Fruit fly (Drosophila melanogaster) ovary, adult (tissue): Measurements from ENCODE around the gene edin.

Source experiments
- CG17801 ChIP-seq: fragments of 200-800 bp; optimal IDR thresholded peaks from 2 replicates; lab custom pipeline; 2019; ENCODE audit warnings: missing biosample characterization, mild to moderate bottlenecking, missing genetic modification characterization, moderate library complexity; ENCODE audit not compliant: partially characterized antibody

edin gene

DNA sequence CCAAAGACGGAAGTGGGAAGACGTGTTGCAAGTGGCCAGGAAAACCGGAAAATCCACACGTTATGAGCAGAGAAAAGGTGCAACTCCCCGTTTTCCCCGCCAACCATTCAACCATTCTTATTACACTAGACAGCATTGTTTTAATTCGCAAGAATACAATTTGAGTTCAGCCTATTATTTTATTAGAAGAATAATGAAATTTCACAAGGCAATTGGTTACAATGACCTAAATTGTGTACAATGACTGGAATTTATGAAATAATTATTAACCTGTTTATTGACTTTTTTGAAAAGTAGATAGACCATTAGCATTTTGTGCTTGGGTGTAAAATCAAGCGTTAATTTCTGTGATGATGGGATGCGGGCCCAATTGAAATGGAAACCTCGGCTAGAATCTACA is 9.9 kb downstream of the edin start:
- no peak for TF ChIP-seq CG17801

DNA sequence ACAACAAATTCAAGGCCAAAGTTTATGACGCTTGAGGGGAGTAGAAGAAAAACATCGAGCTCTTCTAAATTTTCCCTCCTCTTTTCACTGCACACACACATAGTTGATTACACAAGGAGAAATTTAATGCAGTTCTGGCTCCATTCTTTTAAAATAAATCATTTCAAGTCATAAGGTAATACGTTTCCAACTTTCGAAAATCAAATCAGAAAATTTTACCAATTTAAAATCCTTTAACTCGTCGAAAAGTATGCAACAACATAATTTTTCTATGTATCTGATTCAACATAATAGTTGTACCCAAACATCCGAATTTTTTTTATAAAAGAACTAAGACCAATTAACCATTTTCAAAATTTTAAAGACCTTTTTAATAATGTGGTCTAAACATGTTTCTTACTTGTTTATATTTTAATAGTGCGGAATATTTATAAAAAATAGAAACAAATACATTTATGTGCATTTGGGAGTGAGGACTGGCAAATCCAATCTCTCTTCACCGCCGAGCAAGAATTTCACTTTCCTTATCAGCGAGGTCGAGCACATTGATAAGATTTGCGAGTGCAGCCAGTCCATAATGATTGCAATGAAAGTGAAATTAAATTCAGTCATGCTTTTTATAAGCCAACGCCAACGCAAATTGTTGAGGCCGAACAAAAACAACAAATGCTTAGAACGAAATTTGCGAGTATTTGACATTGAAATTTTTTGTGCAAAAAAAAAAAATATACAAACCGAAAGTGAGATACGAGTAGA is 11.5 kb downstream of the edin start:
- no peak for TF ChIP-seq CG17801

DNA sequence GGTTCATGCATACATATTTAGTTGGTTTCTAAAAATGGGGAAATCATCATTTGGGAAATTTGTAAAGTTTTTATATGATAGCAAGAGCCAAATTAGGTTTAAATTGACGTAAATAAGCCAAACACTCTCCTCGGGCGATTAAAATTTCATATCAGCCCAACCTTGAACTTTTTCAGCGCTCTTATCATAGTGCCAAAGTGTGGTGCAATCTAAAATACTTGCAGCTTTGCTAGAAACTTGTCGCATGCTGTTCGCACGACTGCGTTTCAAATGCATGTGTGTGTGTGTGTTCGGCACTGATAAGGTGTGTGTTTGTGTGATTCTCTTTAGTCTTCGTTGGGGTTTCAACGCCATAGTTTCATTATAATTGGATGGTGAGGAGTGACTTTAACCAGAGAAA is 12.2 kb downstream of the edin start:
- no peak for TF ChIP-seq CG17801

DNA sequence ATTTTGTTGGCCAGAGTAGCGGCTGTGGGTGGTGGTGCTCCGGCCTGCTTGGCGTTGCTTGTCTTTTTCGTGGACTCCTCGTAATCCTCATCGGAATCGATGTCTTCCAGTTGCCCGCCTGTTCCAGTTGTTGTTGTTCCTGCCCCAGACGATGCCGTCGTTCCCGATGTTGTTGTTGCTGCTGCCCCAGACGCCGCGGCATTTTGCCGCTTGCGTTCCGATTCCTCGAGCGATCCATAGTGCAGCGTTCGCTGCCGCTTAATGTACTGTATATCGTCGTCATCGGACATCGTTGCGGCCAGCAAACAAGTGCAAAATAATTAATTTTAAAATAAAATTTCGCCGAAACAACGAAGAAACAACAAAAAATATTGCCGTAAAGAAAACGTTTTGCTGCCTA is 18.8 kb downstream of the edin start:
- no peak for TF ChIP-seq CG17801

DNA sequence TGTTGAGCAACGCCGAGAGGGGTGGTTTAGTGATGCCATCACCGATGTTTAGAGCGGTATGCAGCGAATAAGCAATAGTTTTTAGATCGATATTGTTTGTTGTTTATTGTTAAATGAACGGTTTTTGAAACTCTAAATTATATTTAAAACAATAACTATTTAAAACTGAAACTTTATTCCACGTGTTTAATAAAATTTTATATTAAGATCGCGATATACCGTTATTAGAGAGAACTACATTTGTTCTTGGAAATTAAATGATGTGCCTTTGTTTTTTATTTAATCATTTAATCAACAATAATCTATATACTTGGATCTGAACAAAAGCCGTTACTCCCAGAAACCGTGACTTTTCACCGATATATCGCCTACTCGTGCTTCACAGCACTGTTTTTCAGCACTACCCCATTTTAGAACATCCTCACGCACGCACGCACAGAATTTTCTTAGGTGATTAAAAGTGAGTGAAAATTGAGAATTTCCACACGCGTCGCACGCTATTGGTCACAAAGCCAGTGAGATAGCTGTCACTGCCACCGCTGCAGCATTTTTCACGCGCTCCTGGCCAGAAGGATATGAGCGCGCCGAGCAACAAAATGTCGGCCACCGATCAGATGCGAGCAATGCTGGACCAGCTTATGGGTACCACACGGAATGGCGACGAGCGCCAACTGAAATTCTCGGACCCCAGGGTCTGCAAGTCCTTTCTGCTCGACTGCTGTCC is 19.4 kb downstream of the edin start, which contains the start of the genes U4-U6-60K and CG7564:
U4-U6-60K (minus strand) TSS at position 20 of the 724 bp plus-strand sequence.
CG7564 (plus strand) TSS at position 406 of the 724 bp plus-strand sequence.
- peak; percentile 2 for TF ChIP-seq CG17801

DNA sequence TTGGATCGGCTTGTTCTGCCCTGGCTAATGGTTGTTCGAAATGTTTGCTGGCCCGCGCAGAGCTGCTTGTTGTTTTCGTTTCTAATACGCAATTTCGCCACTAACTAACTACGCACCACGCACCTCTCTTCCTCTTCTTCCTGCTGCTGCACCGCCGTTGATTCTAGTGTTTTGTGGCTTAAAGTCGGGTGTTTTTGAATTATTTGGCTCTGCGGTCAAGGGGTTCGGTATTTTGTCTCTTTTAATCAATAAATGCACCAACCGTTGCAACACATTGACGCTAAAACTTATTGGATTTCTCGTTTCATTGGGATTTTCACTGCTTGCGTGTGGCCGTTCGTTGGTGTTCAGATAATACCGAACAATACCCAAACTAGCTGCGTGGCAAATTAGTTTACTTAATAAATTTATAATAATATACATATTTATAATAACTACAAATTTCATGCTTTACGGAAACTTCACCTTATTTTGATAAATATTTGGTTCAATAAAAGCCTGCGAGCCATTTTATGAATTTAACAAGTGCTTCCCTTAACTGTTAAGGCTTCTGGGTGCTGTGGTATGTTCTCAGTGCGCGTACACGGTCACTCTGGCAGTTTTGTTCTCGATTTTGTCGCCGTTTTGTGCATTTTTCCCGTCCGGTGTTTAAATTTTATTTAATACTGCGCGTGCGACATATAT is 35.0 kb downstream of the edin start, which contains the start of the genes Edc3 and Nedd4:
Edc3 (minus strand) TSS at position 351 of the 684 bp plus-strand sequence.
Nedd4 (plus strand) TSS at position 571 of the 684 bp plus-strand sequence.
- TF ChIP-seq CG17801 = no peak

DNA sequence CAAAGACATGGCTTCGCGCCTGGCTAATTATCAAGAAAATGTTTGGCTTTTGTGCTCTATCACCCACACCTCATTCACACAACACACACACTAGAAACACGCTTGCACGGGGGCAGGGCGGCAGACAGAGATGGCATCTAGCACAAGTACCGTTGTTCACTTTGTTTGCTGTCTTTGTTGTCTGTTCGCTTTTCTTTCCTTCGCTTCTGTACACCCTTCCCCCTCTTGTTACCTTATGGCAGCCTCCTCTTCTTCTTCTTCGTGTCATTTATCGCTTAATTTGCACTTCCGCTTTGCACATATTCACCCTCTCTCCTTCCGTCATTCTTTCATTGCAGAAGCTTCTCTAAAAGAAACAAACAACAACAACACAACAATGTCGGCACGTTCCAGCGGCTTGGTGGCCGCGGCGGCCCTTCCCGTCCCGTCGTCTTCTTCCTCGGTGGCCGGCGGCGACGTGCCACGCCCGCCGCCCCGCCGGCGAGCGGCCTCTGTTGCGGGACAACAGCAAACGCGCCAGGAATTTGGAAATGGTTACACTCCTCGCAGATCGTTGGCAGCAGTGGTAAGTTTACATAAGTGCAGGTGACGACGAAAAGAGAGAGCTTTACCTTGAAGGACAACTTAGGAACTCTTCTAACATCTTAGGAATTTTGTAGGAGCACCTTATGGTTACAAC is 35.9 kb downstream of the edin start:
- peak; percentile 25 for TF ChIP-seq CG17801

DNA sequence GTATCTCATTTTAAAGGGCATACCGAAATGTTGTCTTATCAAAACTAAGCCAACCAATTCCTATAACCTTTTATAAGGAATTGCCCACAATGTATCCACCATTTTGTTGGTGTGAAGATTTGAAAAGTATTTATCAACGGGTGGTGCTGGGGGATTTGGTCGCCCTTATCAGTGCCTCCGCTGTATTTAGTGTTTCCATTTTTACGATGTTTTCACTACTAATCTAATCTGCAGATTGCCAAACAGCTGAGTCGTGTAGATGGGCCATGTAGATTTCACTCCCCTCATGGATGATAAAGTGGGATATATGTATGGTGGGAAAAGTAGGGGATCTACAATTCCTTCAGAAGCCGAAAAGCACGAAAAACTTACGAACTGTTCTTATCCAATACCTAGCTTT is 36.7 kb downstream of the edin start:
- TF ChIP-seq CG17801 = peak; percentile 8

DNA sequence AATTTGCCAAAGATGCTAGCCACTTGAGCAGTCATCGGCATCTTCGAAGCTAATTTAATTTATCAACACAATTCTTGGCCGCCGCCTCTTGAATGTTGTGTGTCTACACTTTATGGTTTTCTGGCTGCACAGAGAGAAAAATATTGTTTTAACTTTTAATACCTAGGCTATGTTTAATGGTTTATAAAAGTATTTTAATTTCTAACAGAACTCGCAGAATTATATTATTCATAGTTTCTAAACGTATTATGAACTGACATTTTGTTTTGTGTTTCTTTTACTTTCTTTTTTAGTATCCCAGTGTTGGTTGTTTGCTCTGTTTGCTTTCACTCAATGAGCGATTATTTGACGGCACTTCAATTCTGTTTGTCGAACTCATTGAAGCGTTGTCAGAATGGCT is 37.5 kb downstream of the edin start:
- no peak for TF ChIP-seq CG17801

DNA sequence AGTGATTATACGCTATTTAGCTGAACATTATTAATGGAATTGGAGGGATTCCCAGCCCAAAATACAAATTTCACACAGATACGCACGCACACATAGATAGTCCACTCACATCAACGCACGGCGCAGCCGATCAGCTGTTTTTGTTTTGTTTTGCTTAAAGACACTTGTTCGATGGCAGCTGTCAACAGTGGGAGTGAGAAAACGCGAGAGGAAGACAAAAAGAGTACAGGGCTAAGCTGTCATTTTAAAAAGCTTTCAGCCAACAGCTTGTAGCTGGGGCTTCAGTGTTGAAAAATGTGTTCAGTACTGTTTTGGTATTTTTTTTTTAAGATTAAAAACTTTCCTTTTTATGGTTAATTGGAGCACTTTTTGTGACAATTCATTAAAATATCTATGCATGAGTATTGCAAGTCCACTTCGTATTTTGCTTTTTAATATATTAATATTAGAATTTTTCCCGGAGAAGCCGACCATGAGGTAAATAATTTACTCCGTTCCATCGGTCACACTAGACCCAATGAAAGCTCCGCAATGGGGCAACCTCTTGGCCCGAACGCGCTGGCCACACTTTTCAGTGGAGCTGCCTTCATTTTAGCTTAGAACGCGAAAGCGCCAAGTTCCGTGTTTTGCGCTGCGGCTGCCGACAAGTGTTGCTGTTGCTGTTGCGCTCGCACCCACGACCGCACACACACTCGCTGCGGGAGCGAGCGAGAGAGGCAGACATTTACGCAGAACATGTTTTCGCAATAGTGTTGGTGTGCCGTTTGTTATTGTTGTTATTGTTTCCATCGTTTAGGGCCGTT is 38.4 kb downstream of the edin start:
- peak; percentile 72 for TF ChIP-seq CG17801

DNA sequence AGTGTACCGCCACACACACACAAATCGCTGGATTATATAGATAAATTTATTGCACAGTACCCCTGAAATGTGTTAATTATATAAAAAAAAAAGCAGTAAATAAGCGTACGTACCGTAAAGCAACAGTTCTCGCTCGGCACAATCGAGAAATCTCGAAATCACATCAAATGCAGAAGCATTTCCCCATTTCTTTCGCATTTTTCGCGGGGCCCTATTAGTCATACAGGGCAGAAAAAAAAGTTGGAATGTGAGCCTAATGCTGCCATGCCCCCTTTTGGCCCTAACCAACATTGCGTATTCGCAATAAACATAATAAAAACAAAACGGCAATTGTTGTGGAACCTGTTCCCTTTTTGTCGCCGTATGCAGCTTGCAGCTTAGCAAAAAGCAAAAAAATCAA is 39.1 kb downstream of the edin start:
- no peak for TF ChIP-seq CG17801

DNA sequence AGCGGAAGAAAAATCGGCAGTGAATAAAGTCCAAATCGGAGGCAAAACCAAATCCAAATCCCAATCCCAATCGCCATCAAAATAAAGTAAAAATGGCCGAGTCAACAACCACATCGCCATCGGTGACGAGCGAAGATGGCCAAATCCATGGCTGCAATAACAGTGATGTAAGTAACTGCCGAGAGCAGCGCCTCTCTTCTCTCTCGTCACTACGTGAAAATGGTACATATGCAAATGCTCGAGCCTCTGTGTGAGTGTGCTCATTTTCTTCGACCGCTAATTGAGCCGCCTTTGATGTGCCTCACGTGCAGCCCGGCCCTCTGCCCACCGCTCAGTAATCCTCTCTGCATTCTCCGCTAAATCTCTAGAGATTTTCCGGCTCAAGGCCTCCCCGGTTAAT is 39.7 kb downstream of the edin start:
- TF ChIP-seq CG17801 = no peak

DNA sequence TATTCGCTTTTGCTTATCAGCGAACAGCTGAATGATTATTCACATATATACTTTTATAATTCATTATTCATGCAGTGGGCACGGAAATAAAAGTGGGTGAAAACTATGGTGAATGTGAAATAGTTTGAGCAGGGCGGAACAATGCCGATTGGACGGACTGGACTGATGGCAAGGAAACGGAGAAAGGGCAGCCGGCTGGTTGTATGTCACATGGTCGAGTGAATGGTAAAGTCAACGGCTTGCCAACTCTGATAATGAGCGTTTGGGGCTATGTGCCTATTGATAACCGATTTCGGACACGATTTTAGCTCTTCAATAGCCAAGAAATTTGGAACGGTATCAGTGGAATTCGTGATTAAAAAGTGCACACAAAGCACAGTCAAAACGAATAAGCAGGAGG is 41.1 kb downstream of the edin start:
- no peak for TF ChIP-seq CG17801

DNA sequence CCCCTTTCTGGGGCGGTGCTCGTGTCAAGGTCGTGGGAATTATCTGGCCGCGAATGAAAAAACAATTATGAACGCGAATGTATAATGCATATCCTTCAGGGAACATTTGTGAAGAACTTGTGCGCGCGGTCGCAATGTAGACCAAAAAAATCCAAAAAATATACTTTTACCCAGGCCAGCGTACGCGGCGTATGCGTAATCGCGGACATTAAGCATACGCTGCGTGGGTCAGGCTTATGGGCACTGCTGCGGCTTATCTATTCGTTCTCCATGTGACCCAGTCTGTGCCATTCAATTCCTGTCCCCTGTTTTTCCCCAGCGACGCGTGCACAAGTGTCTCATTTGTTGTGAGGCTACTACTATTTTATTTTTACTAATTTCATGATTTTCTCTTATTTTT is 43.6 kb downstream of the edin start:
- TF ChIP-seq CG17801 = no peak

DNA sequence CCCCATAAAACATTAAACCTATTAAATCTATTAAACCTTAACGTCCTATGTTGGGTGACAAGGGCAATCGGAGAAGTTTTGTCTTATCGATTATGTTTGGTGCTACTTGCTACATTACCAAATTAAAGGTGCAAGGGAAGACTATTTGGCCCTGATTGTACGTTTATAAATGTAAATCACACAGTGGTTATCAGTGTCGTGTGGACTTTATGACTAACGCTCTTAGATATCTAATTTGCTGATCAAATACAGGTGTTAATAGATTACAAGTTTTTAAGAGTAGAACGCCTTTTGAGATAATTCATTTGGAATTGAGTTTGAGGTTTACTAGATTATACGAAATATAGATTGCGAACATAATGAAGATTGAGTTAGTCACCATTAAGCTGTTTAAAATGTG is 44.2 kb downstream of the edin start:
- TF ChIP-seq CG17801 = no peak

DNA sequence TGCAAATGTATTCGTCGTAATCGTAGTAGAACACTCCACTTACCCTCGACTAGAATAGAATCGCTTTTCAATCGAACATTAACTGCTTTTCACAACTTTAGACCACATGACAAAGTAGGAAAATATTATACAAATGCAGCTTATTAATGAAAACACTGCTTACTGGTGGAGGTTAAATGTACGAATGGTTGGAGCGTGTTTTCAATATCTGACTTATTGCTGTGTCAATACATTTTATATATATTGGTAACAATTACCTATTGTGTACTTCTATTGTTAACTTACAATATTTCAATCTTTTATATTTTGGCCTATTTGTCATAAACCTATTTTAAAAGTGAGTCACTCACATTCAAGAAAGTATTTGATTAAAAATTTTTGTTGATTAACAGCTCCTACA is 45.3 kb downstream of the edin start:
- no peak for TF ChIP-seq CG17801
